Fruit fly (Drosophila melanogaster) whole organism, embryonic: ENCODE measurements around the gene CG5910.
A peak's percentile ranks its signal among the peaks of the same experiment; 100 is the strongest.

Experiments used
- Awh ChIP-seq: fragments of 200-800 bp; sonication (Bioruptor generic); IDR thresholded peaks from 2 replicates; pipeline ENCODE4, ENCODE4 v1.3.6; 2022; ENCODE audit warnings: missing biosample characterization, missing genetic modification characterization
- CG11093 ChIP-seq: fragments of 200-800 bp; sonication (Bioruptor generic); IDR thresholded peaks from 3 replicates; pipeline ENCODE4 v1.3.6; 2022; ENCODE audit warnings: missing biosample characterization, missing genetic modification characterization
- CG11560 ChIP-seq: fragments of 200-800 bp; sonication (Bioruptor generic); IDR thresholded peaks from 3 replicates; pipeline ENCODE4 v1.3.6; 2022; ENCODE audit warnings: missing biosample characterization, missing genetic modification characterization
- CG11696 ChIP-seq: fragments of 200-800 bp; sonication (Bioruptor generic); IDR thresholded peaks from 2 replicates; pipeline ENCODE4 v1.3.6; 2022; ENCODE audit warnings: missing biosample characterization, missing genetic modification characterization
- CG12236 ChIP-seq: fragments of 200-800 bp; sonication (Bioruptor generic); optimal IDR thresholded peaks from 2 replicates; lab custom pipeline; 2016; ENCODE audit warnings: missing biosample characterization, missing genetic modification characterization
- CG13287 ChIP-seq: fragments of 200-800 bp; sonication (Bioruptor generic); IDR thresholded peaks from 2 replicates; pipeline ENCODE4 v1.3.6; 2022; ENCODE audit warnings: missing biosample characterization, missing genetic modification characterization; ENCODE audit not compliant: partially characterized antibody
- CG15479 ChIP-seq: fragments of 200-800 bp; sonication (Bioruptor generic); optimal IDR thresholded peaks from 3 replicates; lab custom pipeline; 2019; ENCODE audit warnings: missing biosample characterization, mild to moderate bottlenecking, missing genetic modification characterization, moderate library complexity
- CG17361 ChIP-seq: fragments of 200-800 bp; sonication (Bioruptor generic); IDR thresholded peaks from 3 replicates; pipeline ENCODE4 v1.3.6; 2022; ENCODE audit warnings: missing biosample characterization, missing genetic modification characterization
- CG18262 ChIP-seq: fragments of 200-800 bp; optimal IDR thresholded peaks from 3 replicates; lab custom pipeline; 2019; ENCODE audit warnings: missing biosample characterization, mild to moderate bottlenecking, missing genetic modification characterization, moderate library complexity
- CG2199 ChIP-seq: fragments of 200-800 bp; sonication (Bioruptor generic); IDR thresholded peaks from 3 replicates; pipeline ENCODE4 v1.3.6; 2022; ENCODE audit warnings: missing biosample characterization, missing genetic modification characterization
- CG30431 ChIP-seq: fragments of 200-800 bp; sonication (Bioruptor generic); optimal IDR thresholded peaks from 2 replicates; lab custom pipeline; 2017; ENCODE audit warnings: missing biosample characterization, missing genetic modification characterization
- CG31365 ChIP-seq: fragments of 200-800 bp; sonication (Bioruptor generic); optimal IDR thresholded peaks from 2 replicates; lab custom pipeline; 2018; ENCODE audit warnings: missing biosample characterization, mild to moderate bottlenecking, missing genetic modification characterization
- CG32767 ChIP-seq: fragments of 200-800 bp; sonication (Bioruptor generic); IDR thresholded peaks from 2 replicates; pipeline ENCODE4 v1.3.6; 2022; ENCODE audit warnings: missing biosample characterization, missing genetic modification characterization
- CG33213 ChIP-seq: fragments of 200-800 bp; sonication (Bioruptor generic); optimal IDR thresholded peaks from 3 replicates; lab custom pipeline; 2016; ENCODE audit warnings: missing biosample characterization, missing genetic modification characterization
- CG4730 ChIP-seq: fragments of 200-800 bp; sonication (Bioruptor generic); IDR thresholded peaks from 2 replicates; pipeline ENCODE4 v1.3.6; 2022; ENCODE audit warnings: missing biosample characterization, missing genetic modification characterization
- CG8359 ChIP-seq: fragments of 200-800 bp; sonication (Bioruptor generic); optimal IDR thresholded peaks from 2 replicates; lab custom pipeline; 2017; ENCODE audit warnings: missing biosample characterization, mild to moderate bottlenecking, missing genetic modification characterization, borderline replicate concordance
- Camta ChIP-seq: fragments of 200-800 bp; sonication (Bioruptor generic); optimal IDR thresholded peaks from 2 replicates; lab custom pipeline; 2016; ENCODE audit warnings: missing biosample characterization, missing genetic modification characterization
- CrebB ChIP-seq: fragments of 200-800 bp; sonication (Bioruptor generic); optimal IDR thresholded peaks from 3 replicates; lab custom pipeline; 2018; ENCODE audit warnings: missing biosample characterization, mild to moderate bottlenecking, missing genetic modification characterization
- Dll ChIP-seq: fragments of 200-800 bp; sonication (Bioruptor generic); IDR thresholded peaks from 4 replicates; pipeline ENCODE4 v1.3.6; 2022; ENCODE audit warnings: missing biosample characterization, missing genetic modification characterization; ENCODE audit not compliant: partially characterized antibody
- E2f1 ChIP-seq: fragments of 200-800 bp; sonication (Bioruptor generic); IDR thresholded peaks from 2 replicates; pipeline ENCODE4 v1.3.6; 2022; ENCODE audit warnings: missing biosample characterization, missing genetic modification characterization
- E2f2 ChIP-seq: fragments of 200-800 bp; sonication (Bioruptor generic); IDR thresholded peaks from 2 replicates; pipeline ENCODE4 v1.3.6; 2022; ENCODE audit warnings: missing biosample characterization, missing genetic modification characterization
- HmgZ ChIP-seq: fragments of 200-800 bp; sonication (Bioruptor generic); optimal IDR thresholded peaks from 2 replicates; lab custom pipeline; 2018; ENCODE audit warnings: missing biosample characterization, mild to moderate bottlenecking, missing genetic modification characterization
- Hr51 ChIP-seq, 2 experiments: fragments of 200-800 bp; sonication (Bioruptor generic); optimal IDR thresholded peaks; 2 replicates in 1 of 2; 3 replicates in 1 of 2; lab custom pipeline; 2016 to 2018; ENCODE audit warnings: missing biosample characterization in 2 of 2, missing genetic modification characterization in 2 of 2, mild to moderate bottlenecking in 1 of 2, moderate library complexity in 1 of 2
- Myb ChIP-seq: fragments of 200-800 bp; sonication (Bioruptor generic); optimal IDR thresholded peaks from 2 replicates; lab custom pipeline; 2016; ENCODE audit warnings: missing biosample characterization, missing genetic modification characterization
- Sox102F ChIP-seq: fragments of 200-800 bp; sonication (Bioruptor generic); optimal IDR thresholded peaks from 2 replicates; lab custom pipeline; 2018; ENCODE audit warnings: missing biosample characterization, mild to moderate bottlenecking, missing genetic modification characterization, moderate library complexity
- az2 ChIP-seq: fragments of 200-800 bp; sonication (Bioruptor generic); optimal IDR thresholded peaks from 3 replicates; lab custom pipeline; 2016; ENCODE audit warnings: missing biosample characterization, missing genetic modification characterization
- croc ChIP-seq: fragments of 200-800 bp; sonication (Bioruptor generic); conservative IDR thresholded peaks from 3 replicates; pipeline ENCODE4 v1.3.6; 2022; ENCODE audit warnings: missing biosample characterization, missing genetic modification characterization
- crol ChIP-seq: fragments of 200-800 bp; sonication (Bioruptor generic); IDR thresholded peaks from 2 replicates; pipeline ENCODE4 v1.3.6; 2022; ENCODE audit warnings: missing biosample characterization, missing genetic modification characterization
- crp ChIP-seq, 2 experiments: fragments of 200-800 bp; sonication (Bioruptor generic); optimal IDR thresholded peaks; 2 replicates in 1 of 2; 3 replicates in 1 of 2; lab custom pipeline; 2017; ENCODE audit warnings: missing biosample characterization in 2 of 2, missing genetic modification characterization in 2 of 2, mild to moderate bottlenecking in 1 of 2, moderate library complexity in 1 of 2
- da ChIP-seq: fragments of 200-800 bp; sonication (Bioruptor generic); optimal IDR thresholded peaks from 2 replicates; lab custom pipeline; 2016; ENCODE audit warnings: missing biosample characterization, missing genetic modification characterization
- fd64A ChIP-seq: fragments of 200-800 bp; sonication (Bioruptor generic); optimal IDR thresholded peaks from 3 replicates; lab custom pipeline; 2018; ENCODE audit warnings: missing biosample characterization, mild to moderate bottlenecking, missing genetic modification characterization
- gt ChIP-seq: fragments of 200-800 bp; sonication (Bioruptor generic); IDR thresholded peaks from 2 replicates; pipeline ENCODE4 v1.3.6; 2022; ENCODE audit warnings: missing biosample characterization, missing genetic modification characterization
- jing ChIP-seq: fragments of 200-800 bp; sonication (Bioruptor generic); optimal IDR thresholded peaks from 2 replicates; lab custom pipeline; 2018; ENCODE audit warnings: missing biosample characterization, mild to moderate bottlenecking, missing genetic modification characterization
- kah ChIP-seq: fragments of 200-800 bp; sonication (Bioruptor generic); optimal IDR thresholded peaks from 2 replicates; lab custom pipeline; 2018; ENCODE audit warnings: missing biosample characterization, mild to moderate bottlenecking, missing genetic modification characterization
- lab ChIP-seq: fragments of 200-800 bp; sonication (Bioruptor generic); optimal IDR thresholded peaks from 3 replicates; lab custom pipeline; 2017; ENCODE audit warnings: missing biosample characterization, missing genetic modification characterization, mild to moderate bottlenecking, moderate library complexity, missing genetic modification reagents
- nau ChIP-seq: fragments of 200-800 bp; sonication (Bioruptor generic); optimal IDR thresholded peaks from 3 replicates; lab custom pipeline; 2017; ENCODE audit warnings: missing biosample characterization, mild to moderate bottlenecking, missing genetic modification characterization, missing genetic modification reagents
- phol ChIP-seq: fragments of 200-800 bp; sonication (Bioruptor generic); optimal IDR thresholded peaks from 3 replicates; lab custom pipeline; 2018; ENCODE audit warnings: missing biosample characterization, mild to moderate bottlenecking, missing genetic modification characterization, moderate library complexity
- row ChIP-seq: fragments of 200-800 bp; sonication (Bioruptor generic); IDR thresholded peaks from 3 replicates; pipeline ENCODE4 v1.3.6; 2022; ENCODE audit warnings: missing biosample characterization, missing genetic modification characterization
- salm ChIP-seq: fragments of 200-800 bp; sonication (Bioruptor generic); optimal IDR thresholded peaks from 2 replicates; lab custom pipeline; 2018; ENCODE audit warnings: missing biosample characterization, mild to moderate bottlenecking, missing genetic modification characterization
- sd ChIP-seq: fragments of 200-800 bp; sonication (Bioruptor generic); optimal IDR thresholded peaks from 3 replicates; lab custom pipeline; 2018; ENCODE audit warnings: missing biosample characterization, mild to moderate bottlenecking, missing genetic modification characterization, moderate library complexity
- seq ChIP-seq: fragments of 200-800 bp; sonication (Bioruptor generic); IDR thresholded peaks from 2 replicates; pipeline ENCODE4 v1.3.6; 2022; ENCODE audit warnings: missing biosample characterization, missing genetic modification characterization
- sna ChIP-seq: fragments of 200-800 bp; sonication (Bioruptor generic); IDR thresholded peaks from 2 replicates; pipeline ENCODE4 v1.3.6; 2022; ENCODE audit warnings: missing biosample characterization, missing genetic modification characterization; ENCODE audit not compliant: partially characterized antibody
- tin ChIP-seq: fragments of 200-800 bp; sonication (Bioruptor generic); optimal IDR thresholded peaks from 3 replicates; lab custom pipeline; 2016; ENCODE audit warnings: missing biosample characterization, missing genetic modification characterization
- tna ChIP-seq: fragments of 200-800 bp; sonication (Bioruptor generic); IDR thresholded peaks from 2 replicates; pipeline ENCODE4 v1.3.6; 2022; ENCODE audit warnings: missing biosample characterization, missing genetic modification characterization; ENCODE audit not compliant: partially characterized antibody
- tup ChIP-seq: fragments of 200-800 bp; sonication (Bioruptor generic); optimal IDR thresholded peaks from 2 replicates; lab custom pipeline; 2016; ENCODE audit warnings: missing biosample characterization, mild to moderate bottlenecking, missing genetic modification characterization, moderate library complexity
- yki ChIP-seq: fragments of >200 bp; optimal IDR thresholded peaks from 3 replicates; lab custom pipeline; 2018
- zen ChIP-seq: fragments of 200-800 bp; sonication (Bioruptor generic); optimal IDR thresholded peaks from 3 replicates; lab custom pipeline; 2018; ENCODE audit warnings: missing biosample characterization, mild to moderate bottlenecking, missing genetic modification characterization, moderate library complexity
- zfh1 ChIP-seq: fragments of 200-800 bp; sonication (Bioruptor generic); IDR thresholded peaks from 3 replicates; pipeline ENCODE4 v1.3.6; 2022; ENCODE audit warnings: missing biosample characterization, missing genetic modification characterization
- zfh2 ChIP-seq: fragments of 200-800 bp; sonication (Bioruptor generic); optimal IDR thresholded peaks from 2 replicates; lab custom pipeline; 2016; ENCODE audit warnings: missing biosample characterization, missing genetic modification characterization

Gene CG5910

dm6 chr3L:20401026-20401912, 41.0 kb upstream of the CG5910 start, which contains the start of gene trbl (continued):
- TF ChIP-seq Awh (GFP tag; lab: Robert Waterston, UW): no peak
- TF ChIP-seq crol: no peak
- no peak for TF ChIP-seq HmgZ (tag; lab: Kevin White, UChicago)
- TF ChIP-seq fd64A (GFP tag; lab: Kevin White, UChicago): no peak
- no peak for TF ChIP-seq CG12236 (GFP tag; lab: Kevin White, UChicago)
- TF ChIP-seq CG17361: no peak
- peak; percentile 71 for TF ChIP-seq CG31365 (tag; lab: Kevin White, UChicago)
- peak; percentile 43 for TF ChIP-seq kah (GFP tag; lab: Kevin White, UChicago)
- peak; percentile 99 for TF ChIP-seq sd (tag; lab: Kevin White, UChicago)
- TF ChIP-seq CG11093 (GFP tag; lab: Robert Waterston, UW): no peak
- TF ChIP-seq CG2199: peak; percentile 79; the same call in 1 of the 3 replicates
- TF ChIP-seq CG15479 (GFP tag; lab: Kevin White, UChicago): peak; percentile 75
- no peak for TF ChIP-seq CG4730 (GFP tag; lab: Robert Waterston, UW)
- no peak for TF ChIP-seq Camta (GFP tag; lab: Kevin White, UChicago)
- peak; percentile 68 for TF ChIP-seq nau (GFP tag; lab: Kevin White, UChicago)
- no peak for TF ChIP-seq CG33213
- TF ChIP-seq phol (tag; lab: Kevin White, UChicago): no peak
- no peak for TF ChIP-seq tin
- no peak for TF ChIP-seq zfh2
- no peak; the same call in 1 of the 2 replicates for TF ChIP-seq tna (GFP tag; lab: Robert Waterston, UW)
- no peak for TF ChIP-seq da (GFP tag; lab: Kevin White, UChicago)
- TF ChIP-seq CG30431 (GFP tag; lab: Kevin White, UChicago): no peak
- peak; percentile 60 for TF ChIP-seq E2f2 (GFP tag; lab: Robert Waterston, UW)
- no peak for TF ChIP-seq E2f1 (GFP tag; lab: Robert Waterston, UW)
- TF ChIP-seq CG13287 (GFP tag; lab: Robert Waterston, UW): peak; percentile 70
- no peak for TF ChIP-seq croc (GFP tag; lab: Robert Waterston, UW)
- peak; percentile 49 for TF ChIP-seq CrebB (tag; lab: Kevin White, UChicago)
- TF ChIP-seq CG32767 (GFP tag; lab: Robert Waterston, UW): no peak; the same call in 1 of the 2 replicates
- TF ChIP-seq crp (GFP tag; optimal IDR thresholded peaks at IDR 0.05; lab: Kevin White, UChicago): no peak
- no peak for TF ChIP-seq Sox102F
- TF ChIP-seq lab: peak; percentile 52
- peak; percentile 84 for TF ChIP-seq Myb (GFP tag; lab: Kevin White, UChicago)
- TF ChIP-seq jing (GFP tag; lab: Kevin White, UChicago): no peak
- no peak for TF ChIP-seq CG11696 (GFP tag; lab: Robert Waterston, UW)
- no peak for TF ChIP-seq tup (GFP tag; lab: Kevin White, UChicago)
- TF ChIP-seq Hr51 (GFP tag; optimal IDR thresholded peaks at IDR 0.05; lab: Kevin White, UChicago): peak in 1 of 2 experiments; percentile 25
- no peak for TF ChIP-seq gt (GFP tag; lab: Robert Waterston, UW)
- TF ChIP-seq seq: peak; percentile 69; the same call in 1 of the 2 replicates
- peak; percentile 92 for TF ChIP-seq yki
- 0 out of 2 replicates have a peak, but pooled peaks have one; percentile 55 for TF ChIP-seq sna (GFP tag; lab: Robert Waterston, UW)
- peak; percentile 9; the same call in 1 of the 3 replicates for TF ChIP-seq row (GFP tag; lab: Robert Waterston, UW)
- TF ChIP-seq Dll: 0 out of 4 replicates have a peak, but pooled peaks have one; percentile 52
- TF ChIP-seq salm (tag; lab: Kevin White, UChicago): peak; percentile 57
- no peak for TF ChIP-seq az2 (GFP tag; lab: Kevin White, UChicago)
- no peak for TF ChIP-seq CG8359
- TF ChIP-seq CG18262 (tag; lab: Kevin White, UChicago): no peak
- no peak for TF ChIP-seq zfh1 (GFP tag; lab: Robert Waterston, UW)
- no peak for TF ChIP-seq CG11560 (tag; lab: Robert Waterston, UW)
- TF ChIP-seq zen: peak; percentile 73
